Fruit fly (Drosophila melanogaster): ENCODE data around the gene CG15399.

Gene CG15399

dm6 chr2L:2752460-2753411, 18.8 kb downstream of the CG15399 start, which contains the start of gene Pgk (continued):
- TF ChIP-seq Eip75B (GFP tag; optimal IDR thresholded peaks at IDR 0.05) (peak; percentile 76), esn (GFP tag; optimal IDR thresholded peaks at IDR 0.05) (peak; percentile 74), fd85E (GFP tag; optimal IDR thresholded peaks at IDR 0.05) (peak; percentile 66), CG10631 (GFP tag; optimal IDR thresholded peaks at IDR 0.05) (peak; percentile 38), Hr38 (GFP tag; optimal IDR thresholded peaks at IDR 0.05) (no peak), acj6 (GFP tag; optimal IDR thresholded peaks at IDR 0.05) (peak; percentile 37), dsx (GFP tag; optimal IDR thresholded peaks at IDR 0.05; ENCODE audit: poor library complexity, severe bottlenecking) (peak; percentile 34), eg (GFP tag; IDR thresholded peaks at IDR 0.05) (no peak), Ets21C (GFP tag; optimal IDR thresholded peaks at IDR 0.05) (peak; percentile 59), CG31627 (GFP tag; optimal IDR thresholded peaks at IDR 0.05) (peak; percentile 32), Gug (GFP tag; IDR thresholded peaks at IDR 0.05) (no peak), CG3032 (tag; optimal IDR thresholded peaks at IDR 0.05) (peak; percentile 52), CG16779 (tag; optimal IDR thresholded peaks at IDR 0.05) (peak; percentile 69), CG8319 (GFP tag; optimal IDR thresholded peaks at IDR 0.05) (peak; percentile 18), CG6808 (GFP tag; optimal IDR thresholded peaks at IDR 0.05) (peak; percentile 50), CG8119 (GFP tag; IDR thresholded peaks at IDR 0.05) (no peak), Lpt (GFP tag; optimal IDR thresholded peaks at IDR 0.05) (peak; percentile 82), CG1621 (tag; optimal IDR thresholded peaks at IDR 0.05) (peak; percentile 61), CG11762 (GFP tag; optimal IDR thresholded peaks at IDR 0.05; ENCODE audit: insufficient read depth) (peak; percentile 47), lz (GFP tag; optimal IDR thresholded peaks at IDR 0.05) (peak; percentile 38), CG10669 (GFP tag; optimal IDR thresholded peaks at IDR 0.05) (peak; percentile 41), cyc (GFP tag; optimal IDR thresholded peaks at IDR 0.05) (peak; percentile 40), CG3919 (GFP tag; optimal IDR thresholded peaks at IDR 0.05) (peak; percentile 32), fkh (GFP tag; optimal IDR thresholded peaks at IDR 0.05) (peak; percentile 58), Sox15 (GFP tag; optimal IDR thresholded peaks at IDR 0.05) (no peak), CG6163 (GFP tag; IDR thresholded peaks at IDR 0.05) (no peak)

dm6 chr2L:2751904-2752459, 19.6 kb downstream of the CG15399 start, which contains the start of gene Bacc:
TSS of gene Bacc (plus strand) at chr2L:2752445.
- TF ChIP-seq CG6792 (GFP tag; optimal IDR thresholded peaks at IDR 0.05) = peak; percentile 98
- TF ChIP-seq Blimp-1 (GFP tag; optimal IDR thresholded peaks at IDR 0.05) = peak; percentile 93
- TF ChIP-seq CG8119 (GFP tag; IDR thresholded peaks at IDR 0.05) = no peak
- peak; percentile 98 for TF ChIP-seq CG4318 (GFP tag; optimal IDR thresholded peaks at IDR 0.05)
- TF ChIP-seq CG8632 (GFP tag; optimal IDR thresholded peaks at IDR 0.05) = peak; percentile 98
- TF ChIP-seq fkh (GFP tag; optimal IDR thresholded peaks at IDR 0.05) = peak; percentile 14
- TF ChIP-seq CG15336 (GFP tag; IDR thresholded peaks at IDR 0.05) = no peak
- TF ChIP-seq CG11762 (GFP tag; optimal IDR thresholded peaks at IDR 0.05; ENCODE audit: insufficient read depth) = peak; percentile 98
- peak; percentile 98 for TF ChIP-seq OdsH (GFP tag; optimal IDR thresholded peaks at IDR 0.05)
- peak; percentile 98 for TF ChIP-seq net (GFP tag; optimal IDR thresholded peaks at IDR 0.05)
- peak; percentile 93 for TF ChIP-seq Eip93F (GFP tag; optimal IDR thresholded peaks at IDR 0.05)
- TF ChIP-seq acj6 (GFP tag; optimal IDR thresholded peaks at IDR 0.05) = peak; percentile 99
- TF ChIP-seq svp (GFP tag) = peak; percentile 99
- peak; percentile 95 for TF ChIP-seq CG6854 (GFP tag; optimal IDR thresholded peaks at IDR 0.05)
- TF ChIP-seq Hr38 (GFP tag; optimal IDR thresholded peaks at IDR 0.05) = peak; percentile 56
- peak; percentile 99 for TF ChIP-seq CG6808 (GFP tag; optimal IDR thresholded peaks at IDR 0.05)
- peak; percentile 99 for TF ChIP-seq Sox14 (GFP tag; optimal IDR thresholded peaks at IDR 0.05)
- TF ChIP-seq Lpt (GFP tag; optimal IDR thresholded peaks at IDR 0.05) = peak; percentile 93
- peak; percentile 99 for TF ChIP-seq CG32006 (GFP tag; optimal IDR thresholded peaks at IDR 0.05)
- TF ChIP-seq pdm3 (GFP tag; optimal IDR thresholded peaks at IDR 0.05) = peak; percentile 98
- TF ChIP-seq CG8319 (GFP tag; optimal IDR thresholded peaks at IDR 0.05) = peak; percentile 96
- peak; percentile 99 for TF ChIP-seq fd59A (GFP tag; optimal IDR thresholded peaks at IDR 0.05)
- peak; percentile 99 for TF ChIP-seq spab (GFP tag; optimal IDR thresholded peaks at IDR 0.05)
- peak; percentile 98 for TF ChIP-seq lz (GFP tag; optimal IDR thresholded peaks at IDR 0.05)
- no peak for TF ChIP-seq Gug (GFP tag; IDR thresholded peaks at IDR 0.05)
- peak; percentile 99 for TF ChIP-seq Eip78C (GFP tag)
- TF ChIP-seq Hr39 (GFP tag; optimal IDR thresholded peaks at IDR 0.05) = peak; percentile 98
- peak; percentile 98 for TF ChIP-seq cyc (GFP tag; optimal IDR thresholded peaks at IDR 0.05)
- peak; percentile 91 for TF ChIP-seq dsx (GFP tag; optimal IDR thresholded peaks at IDR 0.05; ENCODE audit: poor library complexity, severe bottlenecking)
- TF ChIP-seq CG3919 (GFP tag; optimal IDR thresholded peaks at IDR 0.05) = peak; percentile 98
- peak; percentile 97 for TF ChIP-seq CG16779 (tag; optimal IDR thresholded peaks at IDR 0.05)
- TF ChIP-seq Ets21C (GFP tag; optimal IDR thresholded peaks at IDR 0.05) = peak; percentile 96
- peak; percentile 98 for TF ChIP-seq Sox102F (GFP tag; optimal IDR thresholded peaks at IDR 0.05)
- TF ChIP-seq CG9139 (GFP tag; optimal IDR thresholded peaks at IDR 0.05) = peak; percentile 94
- peak; percentile 98 for TF ChIP-seq CG3032 (tag; optimal IDR thresholded peaks at IDR 0.05)

Data from whole organism, prepupa.